Worm (Caenorhabditis elegans) whole organism, young adult: Measurements from ENCODE around the gene zig-12.

Experiments used
- ama-1 ChIP-seq, 3 experiments: fragments of 150-350 bp in 1 of 3; sonication (generic microtip) in 2 of 3; optimal IDR thresholded peaks; 2 replicates each; lab custom pipeline; 2014 to 2018; ENCODE audit warnings: missing biosample characterization in 2 of 3, missing genetic modification characterization in 2 of 3, missing genetic modification reagents in 2 of 3
- ceh-40 ChIP-seq: fragments of 200-800 bp; sonication (Bioruptor generic); IDR thresholded peaks from 2 replicates; pipeline ENCODE4 v1.3.6; 2022; ENCODE audit warnings: missing genetic modification characterization, missing compliant biosample characterization
- ets-4 ChIP-seq: fragments of 200-800 bp; sonication (Bioruptor generic); optimal IDR thresholded peaks from 2 replicates; lab custom pipeline; 2018; ENCODE audit warnings: mild to moderate bottlenecking, missing genetic modification characterization, missing compliant biosample characterization
- nhr-80 ChIP-seq: sonication (generic microtip); optimal IDR thresholded peaks from 2 replicates; lab custom pipeline; 2016; ENCODE audit warnings: missing genetic modification characterization, missing compliant biosample characterization
- pha-4 ChIP-seq: fragments of 150-350 bp; sonication (generic microtip); optimal IDR thresholded peaks from 2 replicates; lab custom pipeline; 2014; ENCODE audit warnings: missing biosample characterization, missing genetic modification reagents, missing genetic modification characterization
- unc-62 ChIP-seq: fragments of 150-350 bp; optimal IDR thresholded peaks from 2 replicates; lab custom pipeline; 2014; ENCODE audit warnings: missing biosample characterization, missing genetic modification reagents, missing genetic modification characterization

ce11 chrX:8800983-8801382 lies 37.3 kb downstream of the zig-12 start:
- TF ChIP-seq ceh-40, result no peak
- TF ChIP-seq unc-62 (GFP tag; lab: Kevin White, UChicago), result no peak
- TF ChIP-seq pha-4 (tag; lab: Kevin White, UChicago), result no peak
- no peak for TF ChIP-seq ets-4 (GFP tag; lab: Kevin White, UChicago)
- TF ChIP-seq ama-1 (optimal IDR thresholded peaks at IDR 0.05; lab: Kevin White, UChicago), result no peak
- TF ChIP-seq ama-1 (GFP tag; optimal IDR thresholded peaks at IDR 0.05; lab: Kevin White, UChicago), result no peak
- no peak for TF ChIP-seq nhr-80
